Fruit fly (Drosophila melanogaster) whole organism, wandering third instar larva: ENCODE data around the gene BRWD3.

Experiments used
- CrebA ChIP-seq: fragments of 200-800 bp; sonication (Bioruptor generic); optimal IDR thresholded peaks from 2 replicates; lab custom pipeline; 2016; ENCODE audit warnings: missing biosample characterization, mild to moderate bottlenecking, missing genetic modification characterization, borderline replicate concordance
- Dif ChIP-seq: fragments of 200-275, 200-300 bp; sonication (Bioruptor generic); optimal IDR thresholded peaks from 2 replicates; lab custom pipeline; 2018; ENCODE audit warnings: missing biosample characterization, missing genetic modification characterization; ENCODE audit not compliant: partially characterized antibody
- Hnf4 ChIP-seq: fragments of 200-800 bp; sonication (Bioruptor generic); optimal IDR thresholded peaks from 2 replicates; lab custom pipeline; 2016; ENCODE audit warnings: missing biosample characterization, mild to moderate bottlenecking, missing genetic modification characterization
- OdsH ChIP-seq: fragments of 200-800 bp; sonication (Bioruptor generic); optimal IDR thresholded peaks from 2 replicates; lab custom pipeline; 2016; ENCODE audit warnings: missing biosample characterization, mild to moderate bottlenecking, missing genetic modification characterization
- Vsx2 ChIP-seq: fragments of 200-300, 225-300 bp; sonication (Bioruptor generic); optimal IDR thresholded peaks from 2 replicates; lab custom pipeline; 2018; ENCODE audit warnings: missing biosample characterization, missing genetic modification characterization; ENCODE audit not compliant: partially characterized antibody
- dmrt93B ChIP-seq: fragments of 200-800 bp; sonication (Bioruptor generic); optimal IDR thresholded peaks from 2 replicates; lab custom pipeline; 2018; ENCODE audit warnings: missing biosample characterization, mild to moderate bottlenecking, missing genetic modification characterization
- dsf ChIP-seq: sonication (Bioruptor generic); optimal IDR thresholded peaks from 2 replicates; lab custom pipeline; 2016; ENCODE audit warnings: missing biosample characterization, missing genetic modification characterization, borderline replicate concordance
- ey ChIP-seq: fragments of 200-800 bp; sonication (Bioruptor generic); optimal IDR thresholded peaks from 2 replicates; lab custom pipeline; 2016; ENCODE audit warnings: missing biosample characterization, missing genetic modification characterization
- foxo ChIP-seq, 2 experiments: fragments of 200-800 bp; sonication (Bioruptor generic); optimal IDR thresholded peaks; 2 replicates in 1 of 2; 3 replicates in 1 of 2; lab custom pipeline; 2016 to 2017; ENCODE audit warnings: missing biosample characterization in 2 of 2, missing genetic modification characterization in 2 of 2
- lola ChIP-seq: fragments of >200 bp; optimal IDR thresholded peaks from 2 replicates; lab custom pipeline; 2017; ENCODE audit warnings: missing biosample characterization, missing genetic modification characterization
- psq ChIP-seq: fragments of 200-800 bp; sonication (Bioruptor generic); optimal IDR thresholded peaks from 3 replicates; lab custom pipeline; 2017; ENCODE audit warnings: missing biosample characterization, mild to moderate bottlenecking, missing genetic modification characterization, moderate library complexity
- sage ChIP-seq: fragments of 200-800 bp; sonication (Bioruptor generic); optimal IDR thresholded peaks from 2 replicates; lab custom pipeline; 2016; ENCODE audit warnings: missing biosample characterization, mild to moderate bottlenecking, missing genetic modification characterization
- sv ChIP-seq: fragments of 200-800 bp; sonication (Bioruptor generic); optimal IDR thresholded peaks from 3 replicates; lab custom pipeline; 2016; ENCODE audit warnings: missing biosample characterization, missing genetic modification characterization

- TF ChIP-seq psq (GFP tag; lab: Kevin White, UChicago) (no peak), OdsH (GFP tag; lab: Kevin White, UChicago) (no peak), CrebA (GFP tag; lab: Kevin White, UChicago) (no peak), sage (GFP tag; lab: Kevin White, UChicago) (no peak), dmrt93B (GFP tag; lab: Kevin White, UChicago) (no peak), foxo (GFP tag; optimal IDR thresholded peaks at IDR 0.05; lab: Kevin White, UChicago) (no peak), Dif (GFP tag; lab: Kevin White, UChicago) (no peak), ey (GFP tag; lab: Kevin White, UChicago) (no peak), lola (no peak), Hnf4 (no peak), dsf (GFP tag; lab: Kevin White, UChicago) (no peak), Vsx2 (GFP tag; lab: Kevin White, UChicago) (no peak), sv (GFP tag; lab: Kevin White, UChicago) (no peak)
Measured at dm6 chr3R:24284164-24284563, 34.6 kb upstream of the BRWD3 start.
